Worm (Caenorhabditis elegans): ENCODE measurements around the gene snrp-200.

DNA sequence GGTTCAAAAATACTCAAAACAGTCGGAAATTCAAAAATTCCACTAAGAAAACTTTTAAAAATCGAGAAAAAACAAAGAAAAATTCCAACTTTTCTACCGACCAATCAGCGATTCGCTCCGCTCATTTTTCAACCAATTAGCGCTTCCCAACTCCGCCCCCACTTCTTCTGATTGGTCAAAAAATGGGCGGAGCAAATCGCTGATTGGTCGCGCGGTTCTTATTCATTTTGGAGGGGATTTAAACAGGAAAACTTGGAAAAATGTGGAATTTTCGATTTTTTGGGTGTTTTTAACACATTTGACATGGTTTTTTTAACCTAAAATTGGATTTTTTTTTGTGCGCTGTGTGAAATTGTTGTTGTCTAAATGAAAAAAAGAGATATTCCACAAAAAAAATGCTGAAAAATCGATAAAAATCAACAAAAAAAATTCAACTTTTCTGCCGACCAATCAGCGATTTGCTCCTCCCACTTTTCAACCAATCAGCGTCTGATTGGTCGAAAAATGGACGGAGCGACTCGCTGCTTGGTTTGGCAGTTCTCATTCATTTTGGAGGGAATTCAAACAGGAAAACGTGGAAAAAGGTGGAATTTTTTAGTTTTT lies 13.9 kb downstream of the snrp-200 start:
- no peak for TF ChIP-seq ZK546.5 (tag; optimal IDR thresholded peaks at IDR 0.05)
- no peak for TF ChIP-seq sem-4 (tag; optimal IDR thresholded peaks at IDR 0.05)
- TF ChIP-seq egl-27 (tag; optimal IDR thresholded peaks at IDR 0.05): no peak
- TF ChIP-seq nhr-10 (tag; optimal IDR thresholded peaks at IDR 0.05): no peak
- no peak for TF ChIP-seq zag-1 (tag; optimal IDR thresholded peaks at IDR 0.05)
- TF ChIP-seq mab-5 (tag; optimal IDR thresholded peaks at IDR 0.05): no peak
- no peak for TF ChIP-seq sma-3 (GFP tag; optimal IDR thresholded peaks at IDR 0.05)
- TF ChIP-seq ztf-1 (GFP tag; conservative IDR thresholded peaks at IDR 0.05): no peak
- TF ChIP-seq aly-2 (tag; optimal IDR thresholded peaks at IDR 0.05): no peak
